Worm (Caenorhabditis elegans) whole organism, early embryonic: ENCODE measurements around the gene C36C9.5.

ENCODE experiments used
- B0310.2 ChIP-seq: sonication (generic microtip); optimal IDR thresholded peaks from 2 replicates; lab custom pipeline; 2016; ENCODE audit warnings: mild to moderate bottlenecking, missing genetic modification characterization, missing compliant biosample characterization
- F13C5.2 ChIP-seq: sonication (generic microtip); optimal IDR thresholded peaks from 2 replicates; lab custom pipeline; 2017; ENCODE audit warnings: mild to moderate bottlenecking, missing genetic modification characterization, inconsistent platforms, missing compliant biosample characterization
- aly-1 ChIP-seq: sonication (generic microtip); optimal IDR thresholded peaks from 2 replicates; lab custom pipeline; 2016; ENCODE audit warnings: missing genetic modification characterization, missing compliant biosample characterization
- ama-1 ChIP-seq: fragments of 150-350 bp; optimal IDR thresholded peaks from 2 replicates; lab custom pipeline; 2014
- ceh-13 ChIP-seq: fragments of 200-800 bp; sonication (Bioruptor generic); optimal IDR thresholded peaks from 2 replicates; lab custom pipeline; 2018; ENCODE audit warnings: mild to moderate bottlenecking, missing genetic modification characterization, missing compliant biosample characterization
- ceh-36 ChIP-seq: sonication (generic microtip); optimal IDR thresholded peaks from 2 replicates; lab custom pipeline; 2016; ENCODE audit warnings: missing genetic modification characterization, inconsistent platforms, missing compliant biosample characterization
- flt-1 ChIP-seq: fragments of 200-800 bp; sonication (Bioruptor generic); IDR thresholded peaks from 2 replicates; pipeline ENCODE4 v1.3.6; 2022; ENCODE audit warnings: missing genetic modification characterization, missing compliant biosample characterization
- hmbx-1 ChIP-seq: sonication (generic microtip); optimal IDR thresholded peaks from 2 replicates; lab custom pipeline; 2016; ENCODE audit warnings: mild to moderate bottlenecking, missing genetic modification characterization, missing compliant biosample characterization
- hmg-4 ChIP-seq: fragments of 200-800 bp; sonication (Bioruptor generic); optimal IDR thresholded peaks from 2 replicates; lab custom pipeline; 2018; ENCODE audit warnings: mild to moderate bottlenecking, missing genetic modification characterization, missing compliant biosample characterization
- hnd-1 ChIP-seq: sonication (generic microtip); optimal IDR thresholded peaks from 2 replicates; lab custom pipeline; 2016; ENCODE audit warnings: missing genetic modification characterization, missing compliant biosample characterization
- pes-1 ChIP-seq: fragments of 200-800 bp; sonication (Bioruptor generic); IDR thresholded peaks from 2 replicates; pipeline ENCODE4 v1.3.6; 2022; ENCODE audit warnings: missing genetic modification reagents, missing genetic modification characterization, missing compliant biosample characterization
- scrt-1 ChIP-seq: fragments of 200-800 bp; sonication (Bioruptor generic); IDR thresholded peaks from 2 replicates; pipeline ENCODE4 v1.3.6; 2022; ENCODE audit warnings: missing genetic modification characterization, missing compliant biosample characterization
- sea-1 ChIP-seq: fragments of 200-800 bp; sonication (Bioruptor generic); conservative IDR thresholded peaks from 2 replicates; pipeline ENCODE4 v1.3.6; 2022; ENCODE audit warnings: missing genetic modification characterization, missing compliant biosample characterization
- tbx-11 ChIP-seq: fragments of 200-800 bp; sonication (Bioruptor generic); IDR thresholded peaks from 2 replicates; pipeline ENCODE4 v1.3.6; 2022; ENCODE audit warnings: missing genetic modification characterization, missing compliant biosample characterization
- tra-4 ChIP-seq: sonication (generic microtip); optimal IDR thresholded peaks from 2 replicates; lab custom pipeline; 2017; ENCODE audit warnings: missing genetic modification characterization, missing compliant biosample characterization

C36C9.5 gene

DNA sequence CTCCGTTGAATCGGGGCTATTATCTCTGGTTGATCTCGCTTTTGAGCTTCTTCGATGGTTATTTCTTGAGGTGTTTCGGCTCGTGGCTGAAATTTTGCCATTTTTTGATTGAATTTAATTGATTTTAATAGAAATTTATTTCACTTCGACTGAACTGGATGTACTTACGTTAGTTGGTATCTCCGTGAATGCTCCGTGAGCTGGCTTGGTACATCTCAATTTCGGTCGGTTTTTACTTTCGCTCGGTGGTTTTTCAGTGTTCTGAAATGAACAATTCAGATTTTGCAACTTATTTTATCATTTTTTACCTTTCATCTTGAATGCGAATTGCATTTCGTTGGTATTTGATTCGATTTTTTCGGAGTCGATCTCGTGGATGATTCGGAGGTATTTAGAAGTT lies 38.8 kb downstream of the C36C9.5 start, which contains the start of gene R09H3.2:
R09H3.2 (minus strand) TSS at position 101 of the 400 bp plus-strand sequence.
- TF ChIP-seq tra-4 (no peak), ceh-13 (GFP tag; lab: Kevin White, UChicago) (no peak), B0310.2 (tag; lab: Kevin White, UChicago) (no peak), ama-1 (no peak), pes-1 (no peak)

DNA sequence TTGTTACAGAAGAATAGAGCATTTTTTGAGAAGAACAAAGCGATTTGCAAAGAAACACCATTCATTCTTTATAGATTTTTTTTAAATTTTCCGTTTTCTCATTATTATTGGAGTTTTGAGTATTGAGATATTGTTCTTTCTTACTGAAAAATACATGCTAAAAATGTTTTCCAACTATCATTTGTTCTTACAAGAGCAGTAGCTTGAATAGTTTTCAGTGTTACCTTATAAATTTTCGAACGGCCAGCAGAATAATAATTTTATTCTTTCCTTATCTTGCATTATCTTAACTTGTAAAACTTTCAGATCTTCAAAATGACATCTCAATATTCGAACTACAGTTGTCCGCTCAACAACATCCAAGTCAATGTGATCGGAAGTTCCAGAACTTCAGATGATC lies 48.5 kb downstream of the C36C9.5 start, which contains the start of gene tbx-32:
tbx-32 (plus strand) TSS at position 301 of the 400 bp plus-strand sequence.
- no peak for TF ChIP-seq hmbx-1 (tag; lab: Kevin White, UChicago)
- TF ChIP-seq hnd-1 (tag; lab: Kevin White, UChicago): no peak
- TF ChIP-seq F13C5.2 (tag; lab: Kevin White, UChicago): no peak
- no peak for TF ChIP-seq B0310.2 (tag; lab: Kevin White, UChicago)
- TF ChIP-seq ceh-36 (tag; lab: Kevin White, UChicago): no peak
- TF ChIP-seq scrt-1 (GFP tag; lab: Robert Waterston, UW): no peak
- no peak for TF ChIP-seq flt-1 (GFP tag; lab: Robert Waterston, UW)
- TF ChIP-seq tbx-11: no peak
- TF ChIP-seq hmg-4 (GFP tag; lab: Kevin White, UChicago): no peak
- no peak for TF ChIP-seq ceh-13 (GFP tag; lab: Kevin White, UChicago)
- no peak for TF ChIP-seq tra-4

DNA sequence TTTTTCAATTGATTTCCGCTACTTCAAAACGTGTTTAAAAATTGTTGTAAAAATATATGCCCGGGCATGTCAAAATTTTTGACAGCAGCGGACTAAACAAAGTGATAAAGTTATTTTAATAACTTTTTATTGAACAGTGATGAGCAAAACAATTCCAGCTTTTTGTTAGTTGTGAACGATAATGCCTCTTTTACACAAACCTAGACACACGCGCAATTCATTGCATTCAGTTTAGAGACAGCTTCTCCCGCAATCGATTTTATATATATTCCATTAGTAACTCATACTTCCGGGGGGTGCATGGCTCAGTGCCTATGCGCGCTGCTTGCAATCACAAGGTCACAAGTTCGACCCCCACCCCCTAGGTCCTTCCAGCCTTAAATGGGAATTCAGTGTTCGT lies 49.6 kb downstream of the C36C9.5 start, which contains the start of gene ZK380.6:
ZK380.6 (plus strand) TSS at position 301 of the 400 bp plus-strand sequence.
- TF ChIP-seq B0310.2 (tag; lab: Kevin White, UChicago) (no peak), hmg-4 (GFP tag; lab: Kevin White, UChicago) (no peak), scrt-1 (GFP tag; lab: Robert Waterston, UW) (no peak), ceh-13 (GFP tag; lab: Kevin White, UChicago) (no peak), ceh-36 (tag; lab: Kevin White, UChicago) (no peak), hnd-1 (tag; lab: Kevin White, UChicago) (no peak), aly-1 (no peak), flt-1 (GFP tag; lab: Robert Waterston, UW) (no peak), sea-1 (GFP tag; lab: Robert Waterston, UW) (no peak), F13C5.2 (tag; lab: Kevin White, UChicago) (no peak), pes-1 (no peak)

DNA sequence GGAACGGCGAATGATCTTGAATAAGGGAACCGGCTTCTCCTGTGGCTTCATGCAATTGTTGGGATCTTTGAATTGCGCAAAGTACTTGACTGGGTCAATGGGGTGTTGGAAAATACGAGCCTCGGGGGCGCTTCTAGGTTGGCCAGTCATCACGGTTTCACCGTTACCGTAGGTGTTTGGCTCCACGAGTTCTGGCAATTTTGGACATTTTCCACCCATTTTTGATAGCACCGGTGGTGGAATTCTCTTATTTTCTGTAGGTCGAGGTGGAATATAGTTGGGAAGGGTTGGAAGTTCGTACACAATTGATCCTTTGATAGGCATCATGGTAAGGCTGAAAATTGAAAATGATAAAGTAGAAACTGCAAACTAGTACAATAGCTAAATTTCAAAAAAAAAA lies 52.1 kb downstream of the C36C9.5 start, which contains the start of gene ZK380.4:
ZK380.4 (minus strand) TSS at position 327 of the 400 bp plus-strand sequence.
- no peak for TF ChIP-seq ceh-13 (GFP tag; lab: Kevin White, UChicago)
- TF ChIP-seq hmg-4 (GFP tag; lab: Kevin White, UChicago): no peak
- no peak for TF ChIP-seq scrt-1 (GFP tag; lab: Robert Waterston, UW)
- no peak for TF ChIP-seq ceh-36 (tag; lab: Kevin White, UChicago)
